Fruit fly (Drosophila melanogaster) whole organism, prepupa: ENCODE data around the gene Dip-B.

Experiments used
- CG34406 ChIP-seq: fragments of 200-800 bp; sonication (Bioruptor generic); optimal IDR thresholded peaks from 3 replicates; lab custom pipeline; 2016; ENCODE audit warnings: missing biosample characterization, missing genetic modification characterization
- CG3919 ChIP-seq: fragments of 200-800 bp; sonication (Bioruptor generic); optimal IDR thresholded peaks from 3 replicates; lab custom pipeline; 2016; ENCODE audit warnings: missing biosample characterization, missing genetic modification characterization
- CG6163 ChIP-seq: fragments of 200-800 bp; sonication (Bioruptor generic); IDR thresholded peaks from 3 replicates; pipeline ENCODE4 v1.3.6; 2022; ENCODE audit warnings: missing biosample characterization, missing genetic modification characterization
- CG6276 ChIP-seq: fragments of 200-800 bp; sonication (Bioruptor generic); optimal IDR thresholded peaks from 2 replicates; lab custom pipeline; 2017; ENCODE audit warnings: missing biosample characterization, mild to moderate bottlenecking, missing genetic modification characterization
- CG6792 ChIP-seq: fragments of 200-800 bp; sonication (Bioruptor generic); optimal IDR thresholded peaks from 3 replicates; lab custom pipeline; 2016; ENCODE audit warnings: missing biosample characterization, missing genetic modification characterization
- CG7368 ChIP-seq: fragments of 200-800 bp; sonication (Bioruptor generic); optimal IDR thresholded peaks from 3 replicates; lab custom pipeline; 2016; ENCODE audit warnings: missing biosample characterization, missing genetic modification characterization
- CG8119 ChIP-seq: fragments of 200-800 bp; sonication (Bioruptor generic); IDR thresholded peaks from 3 replicates; pipeline ENCODE4 v1.3.6; 2022; ENCODE audit warnings: missing biosample characterization, missing genetic modification characterization
- CG8632 ChIP-seq: fragments of 200-800 bp; sonication (Bioruptor generic); optimal IDR thresholded peaks from 3 replicates; lab custom pipeline; 2016; ENCODE audit warnings: missing biosample characterization, missing genetic modification characterization
- CG9139 ChIP-seq: fragments of 200-800 bp; sonication (Bioruptor generic); optimal IDR thresholded peaks from 3 replicates; lab custom pipeline; 2017; ENCODE audit warnings: missing biosample characterization, mild to moderate bottlenecking, missing genetic modification characterization
- Eip75B ChIP-seq: fragments of 200-800 bp; sonication (Bioruptor generic); optimal IDR thresholded peaks from 3 replicates; lab custom pipeline; 2016; ENCODE audit warnings: missing biosample characterization, missing genetic modification characterization
- Gug ChIP-seq: fragments of 200-800 bp; sonication (Bioruptor generic); IDR thresholded peaks from 2 replicates; pipeline ENCODE4 v1.3.6; 2022; ENCODE audit warnings: missing biosample characterization, missing genetic modification characterization
- Hr39 ChIP-seq: fragments of 200-800 bp; sonication (Bioruptor generic); optimal IDR thresholded peaks from 2 replicates; lab custom pipeline; 2016; ENCODE audit warnings: missing biosample characterization, missing genetic modification characterization
- Lpt ChIP-seq: fragments of 200-800 bp; sonication (Bioruptor generic); optimal IDR thresholded peaks from 3 replicates; lab custom pipeline; 2016; ENCODE audit warnings: missing biosample characterization, missing genetic modification characterization
- Smox ChIP-seq: fragments of 200-800 bp; sonication (Bioruptor generic); optimal IDR thresholded peaks from 3 replicates; lab custom pipeline; 2016; ENCODE audit warnings: missing biosample characterization, missing genetic modification characterization
- Sox14 ChIP-seq: fragments of 200-800 bp; sonication (Bioruptor generic); optimal IDR thresholded peaks from 3 replicates; lab custom pipeline; 2016; ENCODE audit warnings: missing biosample characterization, missing genetic modification characterization
- acj6 ChIP-seq: fragments of 200-800 bp; sonication (Bioruptor generic); optimal IDR thresholded peaks from 3 replicates; lab custom pipeline; 2016; ENCODE audit warnings: missing biosample characterization, missing genetic modification characterization
- cyc ChIP-seq: fragments of 200-800 bp; sonication (Bioruptor generic); optimal IDR thresholded peaks from 3 replicates; lab custom pipeline; 2016; ENCODE audit warnings: missing biosample characterization, missing genetic modification characterization
- dac ChIP-seq: fragments of 200-800 bp; sonication (Bioruptor generic); optimal IDR thresholded peaks from 2 replicates; lab custom pipeline; 2017; ENCODE audit warnings: missing biosample characterization, mild to moderate bottlenecking, missing genetic modification characterization
- ss ChIP-seq, 2 experiments: fragments of 200-800 bp; sonication (Bioruptor generic); optimal IDR thresholded peaks; 2 replicates in 1 of 2; 3 replicates in 1 of 2; lab custom pipeline; 2017 to 2018; ENCODE audit warnings: mild to moderate bottlenecking in 2 of 2, missing biosample characterization in 2 of 2, missing genetic modification characterization in 2 of 2, moderate library complexity in 1 of 2
- svp ChIP-seq: fragments of 200-800 bp; sonication (Bioruptor generic); peaks from one replicate; lab custom pipeline; 2016; ENCODE audit warnings: missing biosample characterization, missing genetic modification characterization

Gene Dip-B

DNA sequence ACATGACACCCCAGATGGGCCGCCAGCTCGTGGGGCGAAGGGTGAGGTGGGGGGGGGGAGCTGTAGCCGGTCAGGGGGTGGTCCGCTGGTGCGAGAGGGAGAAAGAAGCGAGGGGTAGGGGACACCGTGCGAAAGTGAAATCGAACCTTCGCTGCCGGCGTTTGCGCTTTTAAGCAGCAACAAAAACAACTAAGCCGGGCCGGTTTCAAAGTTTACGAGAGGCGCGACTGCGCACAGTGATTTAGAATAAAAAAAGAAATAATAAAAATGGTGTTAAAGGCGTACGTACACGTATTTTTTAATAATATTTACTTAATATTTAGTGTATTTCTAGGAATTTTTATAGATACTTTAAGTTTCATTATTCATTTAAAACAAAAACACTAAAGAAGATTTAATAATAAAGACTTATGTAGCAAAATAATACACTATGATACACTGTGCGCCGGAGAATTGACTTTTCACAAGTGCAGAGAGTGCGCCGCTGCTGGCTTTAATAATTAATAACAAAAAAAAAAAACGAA, 49.6 kb downstream of the Dip-B start (continued):
- TF ChIP-seq CG6792 (GFP tag; lab: Kevin White, UChicago): peak; percentile 63
- TF ChIP-seq svp (GFP tag; lab: Kevin White, UChicago): peak; percentile 87
- TF ChIP-seq Hr39 (GFP tag; lab: Kevin White, UChicago): peak; percentile 54
- peak; percentile 62 for TF ChIP-seq CG6276
- peak; percentile 52 for TF ChIP-seq CG3919 (GFP tag; lab: Kevin White, UChicago)
- TF ChIP-seq cyc (GFP tag; lab: Kevin White, UChicago): peak; percentile 30
- TF ChIP-seq ss (GFP tag; optimal IDR thresholded peaks at IDR 0.05; lab: Kevin White, UChicago): peak; percentile 39 to 78
- TF ChIP-seq acj6: peak; percentile 69
- TF ChIP-seq Smox (GFP tag; lab: Kevin White, UChicago): peak; percentile 71
- TF ChIP-seq CG34406 (GFP tag; lab: Kevin White, UChicago): peak; percentile 89
- peak; percentile 97 for TF ChIP-seq CG8119 (GFP tag; lab: Robert Waterston, UW)
- TF ChIP-seq Sox14 (GFP tag; lab: Kevin White, UChicago): peak; percentile 38
- TF ChIP-seq CG9139: peak; percentile 9
- TF ChIP-seq, all 60 proteins: peak for 52

DNA sequence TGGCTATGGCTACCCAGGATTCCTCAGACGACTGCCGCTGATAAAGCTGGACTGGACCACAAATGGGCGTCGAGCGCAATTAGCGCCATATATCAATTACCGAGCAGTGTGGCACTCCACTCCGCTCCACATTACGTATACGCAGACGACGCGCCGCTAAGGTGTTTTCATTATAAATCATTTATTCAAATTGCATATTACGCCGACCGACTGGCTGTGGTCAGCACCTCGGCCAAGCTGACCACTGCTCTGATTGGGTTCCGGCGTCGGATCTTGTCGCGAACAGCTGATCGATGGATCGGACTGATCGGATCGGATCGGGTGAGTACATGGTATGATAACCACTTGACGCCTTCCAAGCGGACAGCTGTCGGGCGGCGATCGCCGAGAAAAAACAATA, 50.9 kb downstream of the Dip-B start:
- TF ChIP-seq CG7368 (GFP tag; lab: Kevin White, UChicago) (no peak), svp (GFP tag; lab: Kevin White, UChicago) (peak; percentile 87)

- TF ChIP-seq Lpt (GFP tag; lab: Kevin White, UChicago) (no peak), Gug (GFP tag; lab: Robert Waterston, UW) (no peak), Hr39 (GFP tag; lab: Kevin White, UChicago) (no peak), CG6163 (GFP tag; lab: Robert Waterston, UW) (no peak), Eip75B (GFP tag; lab: Kevin White, UChicago) (no peak), Sox14 (GFP tag; lab: Kevin White, UChicago) (no peak), dac (GFP tag; lab: Kevin White, UChicago) (no peak)
Observed at dm6 chr3R:13833515-13833914, 51.4 kb downstream of the Dip-B start.

dm6 chr3R:13834551-13834950, 52.5 kb downstream of the Dip-B start:
- TF ChIP-seq svp (GFP tag; lab: Kevin White, UChicago) (peak; percentile 93), CG8632 (GFP tag; lab: Kevin White, UChicago) (no peak)
- TF ChIP-seq, all 60 proteins: peak for 1
